Fruit fly (Drosophila melanogaster) whole organism, prepupa: ENCODE data around the gene Pk34A.

Experiments
- CG11762 ChIP-seq: fragments of 200-800 bp; sonication (Bioruptor generic); optimal IDR thresholded peaks from 3 replicates; lab custom pipeline; 2016; ENCODE audit warnings: missing biosample characterization, missing genetic modification characterization; ENCODE audit not compliant: insufficient read depth
- CG16779 ChIP-seq: fragments of 200-800 bp; sonication (Bioruptor generic); optimal IDR thresholded peaks from 3 replicates; lab custom pipeline; 2017; ENCODE audit warnings: missing biosample characterization, mild to moderate bottlenecking, missing genetic modification characterization
- CG4318 ChIP-seq: fragments of 200-800 bp; sonication (Bioruptor generic); optimal IDR thresholded peaks from 3 replicates; lab custom pipeline; 2017; ENCODE audit warnings: missing biosample characterization, mild to moderate bottlenecking, missing genetic modification characterization
- CG6854 ChIP-seq: fragments of 200-800 bp; sonication (Bioruptor generic); optimal IDR thresholded peaks from 2 replicates; lab custom pipeline; 2017; ENCODE audit warnings: missing biosample characterization, mild to moderate bottlenecking, missing genetic modification characterization
- CG8119 ChIP-seq: fragments of 200-800 bp; sonication (Bioruptor generic); IDR thresholded peaks from 3 replicates; pipeline ENCODE4 v1.3.6; 2022; ENCODE audit warnings: missing biosample characterization, missing genetic modification characterization
- Eip78C ChIP-seq: fragments of 200-800 bp; sonication (Bioruptor generic); peaks from one replicate; lab custom pipeline; 2016; ENCODE audit warnings: missing biosample characterization, missing genetic modification characterization
- Hr39 ChIP-seq: fragments of 200-800 bp; sonication (Bioruptor generic); optimal IDR thresholded peaks from 2 replicates; lab custom pipeline; 2016; ENCODE audit warnings: missing biosample characterization, missing genetic modification characterization
- Lpt ChIP-seq: fragments of 200-800 bp; sonication (Bioruptor generic); optimal IDR thresholded peaks from 3 replicates; lab custom pipeline; 2016; ENCODE audit warnings: missing biosample characterization, missing genetic modification characterization
- dsx ChIP-seq: fragments of 200-800 bp; optimal IDR thresholded peaks from 3 replicates; lab custom pipeline; 2019; ENCODE audit warnings: missing biosample characterization, mild to moderate bottlenecking, missing genetic modification characterization, moderate library complexity; ENCODE audit not compliant: poor library complexity, severe bottlenecking
- salr ChIP-seq, 2 experiments: fragments of 200-800 bp; sonication (Bioruptor generic); optimal IDR thresholded peaks; 3 replicates each; lab custom pipeline; 2016 to 2018; ENCODE audit warnings: missing biosample characterization in 2 of 2, missing genetic modification characterization in 2 of 2, mild to moderate bottlenecking in 1 of 2
- svp ChIP-seq: fragments of 200-800 bp; sonication (Bioruptor generic); peaks from one replicate; lab custom pipeline; 2016; ENCODE audit warnings: missing biosample characterization, missing genetic modification characterization

dm6 chr2L:13190534-13190933 lies 31.9 kb downstream of the Pk34A start:
- TF ChIP-seq Hr39 (GFP tag; lab: Kevin White, UChicago) (no peak), CG11762 (GFP tag; lab: Kevin White, UChicago) (no peak), CG16779 (tag; lab: Kevin White, UChicago) (no peak), dsx (GFP tag; lab: Kevin White, UChicago) (no peak), CG8119 (GFP tag; lab: Robert Waterston, UW) (no peak), Lpt (GFP tag; lab: Kevin White, UChicago) (no peak), svp (peak; percentile 87), CG4318 (GFP tag; lab: Kevin White, UChicago) (no peak), Eip78C (GFP tag; lab: Kevin White, UChicago) (no peak), salr (GFP tag; optimal IDR thresholded peaks at IDR 0.05; lab: Kevin White, UChicago) (no peak), CG6854 (GFP tag; lab: Kevin White, UChicago) (no peak)
